Fruit fly (Drosophila melanogaster) whole organism, prepupa: ENCODE results near the gene CG11367.
"Not testable (repeated sequence)": the region's sequence is repeated elsewhere in the genome, so short reads cannot be mapped to it uniquely, and the experiment has no call there.

Experiments
- CG10631 ChIP-seq: fragments of 200-800 bp; sonication (Bioruptor generic); optimal IDR thresholded peaks from 2 replicates; lab custom pipeline; 2016; ENCODE audit warnings: missing biosample characterization, missing genetic modification characterization
- CG11762 ChIP-seq: fragments of 200-800 bp; sonication (Bioruptor generic); optimal IDR thresholded peaks from 3 replicates; lab custom pipeline; 2016; ENCODE audit warnings: missing biosample characterization, missing genetic modification characterization; ENCODE audit not compliant: insufficient read depth
- CG11902 ChIP-seq: fragments of 200-800 bp; sonication (Bioruptor generic); optimal IDR thresholded peaks from 3 replicates; lab custom pipeline; 2016; ENCODE audit warnings: missing biosample characterization, missing genetic modification characterization
- CG15336 ChIP-seq: fragments of 200-800 bp; sonication (Bioruptor generic); IDR thresholded peaks from 2 replicates; pipeline ENCODE4 v1.3.6; 2022; ENCODE audit warnings: missing biosample characterization, missing genetic modification characterization
- CG1621 ChIP-seq: fragments of 200-800 bp; sonication (Bioruptor generic); optimal IDR thresholded peaks from 3 replicates; lab custom pipeline; 2018; ENCODE audit warnings: missing biosample characterization, mild to moderate bottlenecking, missing genetic modification characterization
- CG3032 ChIP-seq: fragments of 200-800 bp; optimal IDR thresholded peaks from 2 replicates; lab custom pipeline; 2019; ENCODE audit warnings: missing biosample characterization, mild to moderate bottlenecking, missing genetic modification characterization, moderate library complexity
- CG31627 ChIP-seq: fragments of 200-800 bp; sonication (Bioruptor generic); optimal IDR thresholded peaks from 3 replicates; lab custom pipeline; 2016; ENCODE audit warnings: missing biosample characterization, missing genetic modification characterization
- CG32006 ChIP-seq: fragments of 200-800 bp; sonication (Bioruptor generic); optimal IDR thresholded peaks from 3 replicates; lab custom pipeline; 2017; ENCODE audit warnings: missing biosample characterization, mild to moderate bottlenecking, missing genetic modification characterization
- CG34406 ChIP-seq: fragments of 200-800 bp; sonication (Bioruptor generic); optimal IDR thresholded peaks from 3 replicates; lab custom pipeline; 2016; ENCODE audit warnings: missing biosample characterization, missing genetic modification characterization
- CG3919 ChIP-seq: fragments of 200-800 bp; sonication (Bioruptor generic); optimal IDR thresholded peaks from 3 replicates; lab custom pipeline; 2016; ENCODE audit warnings: missing biosample characterization, missing genetic modification characterization
- CG4318 ChIP-seq: fragments of 200-800 bp; sonication (Bioruptor generic); optimal IDR thresholded peaks from 3 replicates; lab custom pipeline; 2017; ENCODE audit warnings: missing biosample characterization, mild to moderate bottlenecking, missing genetic modification characterization
- CG6163 ChIP-seq: fragments of 200-800 bp; sonication (Bioruptor generic); IDR thresholded peaks from 3 replicates; pipeline ENCODE4 v1.3.6; 2022; ENCODE audit warnings: missing biosample characterization, missing genetic modification characterization
- CG6792 ChIP-seq: fragments of 200-800 bp; sonication (Bioruptor generic); optimal IDR thresholded peaks from 3 replicates; lab custom pipeline; 2016; ENCODE audit warnings: missing biosample characterization, missing genetic modification characterization
- CG6808 ChIP-seq: fragments of 200-800 bp; sonication (Bioruptor generic); optimal IDR thresholded peaks from 3 replicates; lab custom pipeline; 2017; ENCODE audit warnings: missing biosample characterization, missing genetic modification characterization, mild to moderate bottlenecking, moderate library complexity, missing genetic modification reagents
- CG6854 ChIP-seq: fragments of 200-800 bp; sonication (Bioruptor generic); optimal IDR thresholded peaks from 2 replicates; lab custom pipeline; 2017; ENCODE audit warnings: missing biosample characterization, mild to moderate bottlenecking, missing genetic modification characterization
- CG7368 ChIP-seq: fragments of 200-800 bp; sonication (Bioruptor generic); optimal IDR thresholded peaks from 3 replicates; lab custom pipeline; 2016; ENCODE audit warnings: missing biosample characterization, missing genetic modification characterization
- CG8632 ChIP-seq: fragments of 200-800 bp; sonication (Bioruptor generic); optimal IDR thresholded peaks from 3 replicates; lab custom pipeline; 2016; ENCODE audit warnings: missing biosample characterization, missing genetic modification characterization
- Eip75B ChIP-seq: fragments of 200-800 bp; sonication (Bioruptor generic); optimal IDR thresholded peaks from 3 replicates; lab custom pipeline; 2016; ENCODE audit warnings: missing biosample characterization, missing genetic modification characterization
- Eip78C ChIP-seq: fragments of 200-800 bp; sonication (Bioruptor generic); peaks from one replicate; lab custom pipeline; 2016; ENCODE audit warnings: missing biosample characterization, missing genetic modification characterization
- Ets96B ChIP-seq: fragments of 200-800 bp; optimal IDR thresholded peaks from 2 replicates; lab custom pipeline; 2019; ENCODE audit warnings: missing biosample characterization, mild to moderate bottlenecking, missing genetic modification characterization, moderate library complexity
- Hr38 ChIP-seq: sonication (Bioruptor generic); optimal IDR thresholded peaks from 2 replicates; lab custom pipeline; 2016; ENCODE audit warnings: missing biosample characterization, missing genetic modification characterization
- Hr4 ChIP-seq: fragments of 200-800 bp; sonication (Bioruptor generic); optimal IDR thresholded peaks from 3 replicates; lab custom pipeline; 2016; ENCODE audit warnings: missing biosample characterization, missing genetic modification characterization
- Smox ChIP-seq: fragments of 200-800 bp; sonication (Bioruptor generic); optimal IDR thresholded peaks from 3 replicates; lab custom pipeline; 2016; ENCODE audit warnings: missing biosample characterization, missing genetic modification characterization
- Sox102F ChIP-seq: fragments of 200-800 bp; sonication (Bioruptor generic); optimal IDR thresholded peaks from 2 replicates; lab custom pipeline; 2016; ENCODE audit warnings: missing biosample characterization, mild to moderate bottlenecking, missing genetic modification characterization
- Sox14 ChIP-seq: fragments of 200-800 bp; sonication (Bioruptor generic); optimal IDR thresholded peaks from 3 replicates; lab custom pipeline; 2016; ENCODE audit warnings: missing biosample characterization, missing genetic modification characterization
- Sox15 ChIP-seq: fragments of 200-800 bp; sonication (Bioruptor generic); optimal IDR thresholded peaks from 3 replicates; lab custom pipeline; 2016; ENCODE audit warnings: missing biosample characterization, missing genetic modification characterization
- achi ChIP-seq: fragments of 200-800 bp; sonication (Bioruptor generic); optimal IDR thresholded peaks from 3 replicates; lab custom pipeline; 2016; ENCODE audit warnings: missing biosample characterization, missing genetic modification characterization
- acj6 ChIP-seq: fragments of 200-800 bp; sonication (Bioruptor generic); optimal IDR thresholded peaks from 3 replicates; lab custom pipeline; 2016; ENCODE audit warnings: missing biosample characterization, missing genetic modification characterization
- cyc ChIP-seq: fragments of 200-800 bp; sonication (Bioruptor generic); optimal IDR thresholded peaks from 3 replicates; lab custom pipeline; 2016; ENCODE audit warnings: missing biosample characterization, missing genetic modification characterization
- dac ChIP-seq: fragments of 200-800 bp; sonication (Bioruptor generic); optimal IDR thresholded peaks from 2 replicates; lab custom pipeline; 2017; ENCODE audit warnings: missing biosample characterization, mild to moderate bottlenecking, missing genetic modification characterization
- dsx ChIP-seq: fragments of 200-800 bp; optimal IDR thresholded peaks from 3 replicates; lab custom pipeline; 2019; ENCODE audit warnings: missing biosample characterization, mild to moderate bottlenecking, missing genetic modification characterization, moderate library complexity; ENCODE audit not compliant: poor library complexity, severe bottlenecking
- eg ChIP-seq: fragments of 200-800 bp; sonication (Bioruptor generic); IDR thresholded peaks from 3 replicates; pipeline ENCODE4 v1.3.6; 2022; ENCODE audit warnings: missing biosample characterization, missing genetic modification characterization
- esn ChIP-seq: fragments of 200-800 bp; sonication (Bioruptor generic); optimal IDR thresholded peaks from 2 replicates; lab custom pipeline; 2016; ENCODE audit warnings: missing biosample characterization, mild to moderate bottlenecking, missing genetic modification characterization, moderate library complexity
- fd59A ChIP-seq: fragments of 200-800 bp; sonication (Bioruptor generic); optimal IDR thresholded peaks from 2 replicates; lab custom pipeline; 2017; ENCODE audit warnings: missing biosample characterization, mild to moderate bottlenecking, missing genetic modification characterization, missing genetic modification reagents
- fd85E ChIP-seq: fragments of 200-800 bp; sonication (Bioruptor generic); optimal IDR thresholded peaks from 3 replicates; lab custom pipeline; 2016; ENCODE audit warnings: missing biosample characterization, missing genetic modification characterization
- fkh ChIP-seq: fragments of 200-800 bp; sonication (Bioruptor generic); optimal IDR thresholded peaks from 3 replicates; lab custom pipeline; 2017; ENCODE audit warnings: missing biosample characterization, mild to moderate bottlenecking, missing genetic modification characterization, moderate library complexity
- lz ChIP-seq: fragments of 200-800 bp; sonication (Bioruptor generic); optimal IDR thresholded peaks from 3 replicates; lab custom pipeline; 2016; ENCODE audit warnings: missing biosample characterization, missing genetic modification characterization
- pdm3 ChIP-seq: fragments of 200-800 bp; sonication (Bioruptor generic); optimal IDR thresholded peaks from 3 replicates; lab custom pipeline; 2016; ENCODE audit warnings: missing biosample characterization, missing genetic modification characterization
- vri ChIP-seq: fragments of 200-800 bp; sonication (Bioruptor generic); optimal IDR thresholded peaks from 3 replicates; lab custom pipeline; 2016; ENCODE audit warnings: missing biosample characterization, mild to moderate bottlenecking, missing genetic modification characterization

Gene CG11367

dm6 chr3L:22717137-22717767 lies 10.7 kb upstream of the CG11367 start, which contains the start of the genes ArfGAP3 and CG32452 (continued):
- peak; percentile 68 for TF ChIP-seq cyc (GFP tag; lab: Kevin White, UChicago)
- TF ChIP-seq fkh (GFP tag; lab: Kevin White, UChicago): no peak
- TF ChIP-seq CG4318: peak; percentile 51
- peak; percentile 79 for TF ChIP-seq esn (GFP tag; lab: Kevin White, UChicago)
- peak; percentile 71 for TF ChIP-seq CG32006 (GFP tag; lab: Kevin White, UChicago)
- peak; percentile 62 for TF ChIP-seq CG3032 (tag; lab: Kevin White, UChicago)
- TF ChIP-seq CG8632 (GFP tag; lab: Kevin White, UChicago): peak; percentile 48
- TF ChIP-seq Sox15 (GFP tag; lab: Kevin White, UChicago): peak; percentile 55
- peak; percentile 79 for TF ChIP-seq Eip75B
- peak; percentile 80 for TF ChIP-seq pdm3
- TF ChIP-seq dac (GFP tag; lab: Kevin White, UChicago): no peak

- TF ChIP-seq CG31627, Smox, dsx (GFP tag; lab: Kevin White, UChicago): not testable (repeated sequence)
These were observed 7.1 kb upstream of the CG11367 start, which contains the start of gene mael for dm6 chr3L:22720694-22721270. mael (plus strand) TSS chr3L:22721203.

dm6 chr3L:22721991-22722390 lies 5.9 kb upstream of the CG11367 start, which contains the start of gene CG14451:
CG14451 (minus strand) TSS chr3L:22722091.
- TF ChIP-seq acj6 (GFP tag; lab: Kevin White, UChicago) (no peak), esn (GFP tag; lab: Kevin White, UChicago) (no peak), CG6792 (GFP tag; lab: Kevin White, UChicago) (no peak), dsx (GFP tag; lab: Kevin White, UChicago) (no peak), CG31627 (GFP tag; lab: Kevin White, UChicago) (no peak), eg (GFP tag; lab: Robert Waterston, UW) (no peak), CG3919 (GFP tag; lab: Kevin White, UChicago) (no peak), CG15336 (no peak), fkh (GFP tag; lab: Kevin White, UChicago) (no peak), vri (GFP tag; lab: Kevin White, UChicago) (no peak), fd85E (GFP tag; lab: Kevin White, UChicago) (no peak), Hr38 (no peak), Sox15 (GFP tag; lab: Kevin White, UChicago) (no peak)

- TF ChIP-seq CG1621 (tag; lab: Kevin White, UChicago): peak; percentile 21
- TF ChIP-seq Eip78C (GFP tag; lab: Kevin White, UChicago): peak; percentile 42
- no peak for TF ChIP-seq CG11902
These were observed 3.7 kb upstream of the CG11367 start for dm6 chr3L:22724046-22724771.

- TF ChIP-seq fd59A (GFP tag; lab: Kevin White, UChicago) (no peak), CG6808 (GFP tag; lab: Kevin White, UChicago) (no peak), CG3919 (GFP tag; lab: Kevin White, UChicago) (no peak), vri (GFP tag; lab: Kevin White, UChicago) (no peak), CG34406 (GFP tag; lab: Kevin White, UChicago) (no peak), Sox15 (GFP tag; lab: Kevin White, UChicago) (no peak), lz (GFP tag; lab: Kevin White, UChicago) (no peak), CG6854 (GFP tag; lab: Kevin White, UChicago) (no peak), dsx (GFP tag; lab: Kevin White, UChicago) (no peak), Eip78C (GFP tag; lab: Kevin White, UChicago) (no peak), Sox14 (GFP tag; lab: Kevin White, UChicago) (no peak), CG7368 (GFP tag; lab: Kevin White, UChicago) (no peak), Hr4 (no peak), CG10631 (GFP tag; lab: Kevin White, UChicago) (no peak), CG6163 (GFP tag; lab: Robert Waterston, UW) (no peak), CG11762 (no peak), achi (GFP tag; lab: Kevin White, UChicago) (no peak), Ets96B (tag; lab: Kevin White, UChicago) (no peak), esn (GFP tag; lab: Kevin White, UChicago) (no peak), Sox102F (GFP tag; lab: Kevin White, UChicago) (no peak)
These were observed 1.6 kb downstream of the CG11367 start, which contains the start of gene CG32454 for dm6 chr3L:22729466-22729865. CG32454 (plus strand) TSS chr3L:22729766.
